Fruit fly (Drosophila melanogaster) whole organism, embryonic: ENCODE data around the gene SCCRO.
A peak's percentile ranks its signal among the peaks of the same experiment; 100 is the strongest.

Experiments
- CG10654 ChIP-seq: fragments of 200-800 bp; sonication (Bioruptor generic); optimal IDR thresholded peaks from 2 replicates; lab custom pipeline; 2016; ENCODE audit warnings: missing biosample characterization, missing genetic modification characterization
- CG11723 ChIP-seq: fragments of 200-800 bp; sonication (Bioruptor generic); optimal IDR thresholded peaks from 2 replicates; lab custom pipeline; 2017; ENCODE audit warnings: missing biosample characterization, mild to moderate bottlenecking, missing genetic modification characterization
- CG12071 ChIP-seq: fragments of 200-800 bp; sonication (Bioruptor generic); optimal IDR thresholded peaks from 3 replicates; lab custom pipeline; 2018; ENCODE audit warnings: missing biosample characterization, mild to moderate bottlenecking, missing genetic modification characterization
- CG12219 ChIP-seq: fragments of 200-800 bp; sonication (Bioruptor generic); optimal IDR thresholded peaks from 3 replicates; lab custom pipeline; 2018; ENCODE audit warnings: missing biosample characterization, mild to moderate bottlenecking, missing genetic modification characterization
- CG13123 ChIP-seq: fragments of 200-800 bp; sonication (Bioruptor generic); optimal IDR thresholded peaks from 2 replicates; lab custom pipeline; 2016; ENCODE audit warnings: missing biosample characterization, missing genetic modification characterization
- CG13296 ChIP-seq: fragments of 200-800 bp; sonication (Bioruptor generic); optimal IDR thresholded peaks from 3 replicates; lab custom pipeline; 2018; ENCODE audit warnings: missing biosample characterization, mild to moderate bottlenecking, missing genetic modification characterization
- CG13894 ChIP-seq: fragments of 200-800 bp; sonication (Bioruptor generic); optimal IDR thresholded peaks from 3 replicates; lab custom pipeline; 2018; ENCODE audit warnings: missing biosample characterization, mild to moderate bottlenecking, missing genetic modification characterization, moderate library complexity
- CG14050 ChIP-seq: fragments of 200-800 bp; sonication (Bioruptor generic); IDR thresholded peaks from 3 replicates; pipeline ENCODE4 v1.3.6; 2022; ENCODE audit warnings: missing biosample characterization, missing genetic modification characterization
- CG17568 ChIP-seq: fragments of 200-800 bp; sonication (Bioruptor generic); optimal IDR thresholded peaks from 2 replicates; lab custom pipeline; 2018; ENCODE audit warnings: missing biosample characterization, mild to moderate bottlenecking, missing genetic modification characterization, moderate library complexity
- CG34376 ChIP-seq: fragments of 200-800 bp; sonication (Bioruptor generic); optimal IDR thresholded peaks from 2 replicates; lab custom pipeline; 2018; ENCODE audit warnings: missing biosample characterization, mild to moderate bottlenecking, missing genetic modification characterization
- CG7357 ChIP-seq: fragments of 200-800 bp; sonication (Bioruptor generic); IDR thresholded peaks from 3 replicates; pipeline ENCODE4 v1.3.6; 2022; ENCODE audit warnings: missing biosample characterization, missing genetic modification characterization
- CG8290 ChIP-seq, 3 experiments: fragments of 200-800 bp; sonication (Bioruptor generic); optimal IDR thresholded peaks; 2 replicates each; lab custom pipeline; 2016 to 2019; ENCODE audit warnings: missing biosample characterization in 3 of 3, missing genetic modification characterization in 3 of 3, mild to moderate bottlenecking in 2 of 3, moderate library complexity in 1 of 3
- CG8944 ChIP-seq: fragments of 200-800 bp; sonication (Bioruptor generic); optimal IDR thresholded peaks from 3 replicates; lab custom pipeline; 2016; ENCODE audit warnings: missing biosample characterization, missing genetic modification characterization
- CG9215 ChIP-seq: fragments of 200-800 bp; sonication (Bioruptor generic); IDR thresholded peaks from 2 replicates; pipeline ENCODE4 v1.3.6; 2022; ENCODE audit warnings: missing biosample characterization, missing genetic modification characterization
- CHES-1-like ChIP-seq: fragments of 200-800 bp; sonication (Bioruptor generic); optimal IDR thresholded peaks from 2 replicates; lab custom pipeline; 2016; ENCODE audit warnings: missing biosample characterization, missing genetic modification characterization
- Chrac-16 ChIP-seq: fragments of 200-800 bp; sonication (Bioruptor generic); optimal IDR thresholded peaks from 3 replicates; lab custom pipeline; 2016; ENCODE audit warnings: missing biosample characterization, missing genetic modification characterization
- H2.0 ChIP-seq: fragments of 200-800 bp; sonication (Bioruptor generic); IDR thresholded peaks from 2 replicates; pipeline ENCODE4 v1.3.6; 2022; ENCODE audit warnings: missing biosample characterization, missing genetic modification characterization
- Hey ChIP-seq: fragments of 200-800 bp; sonication (Bioruptor generic); optimal IDR thresholded peaks from 3 replicates; lab custom pipeline; 2018; ENCODE audit warnings: missing biosample characterization, mild to moderate bottlenecking, missing genetic modification characterization
- Hr78 ChIP-seq, 2 experiments: fragments of 200-800 bp in 1 of 2; fragments of >200 bp in 1 of 2; sonication (Bioruptor generic) in 1 of 2; optimal IDR thresholded peaks; 2 replicates each; lab custom pipeline; 2017 to 2019; ENCODE audit warnings: missing biosample characterization in 2 of 2, missing genetic modification characterization in 2 of 2, mild to moderate bottlenecking in 1 of 2, moderate library complexity in 1 of 2
- Jarid2 ChIP-seq: fragments of 200-800 bp; sonication (Bioruptor generic); optimal IDR thresholded peaks from 3 replicates; lab custom pipeline; 2017; ENCODE audit warnings: mild to moderate bottlenecking, missing biosample characterization, missing genetic modification reagents, missing genetic modification characterization
- MTF-1 ChIP-seq: fragments of 200-800 bp; sonication (Bioruptor generic); optimal IDR thresholded peaks from 2 replicates; lab custom pipeline; 2018; ENCODE audit warnings: missing biosample characterization, mild to moderate bottlenecking, missing genetic modification characterization, borderline replicate concordance
- Myb ChIP-seq: fragments of 200-800 bp; sonication (Bioruptor generic); optimal IDR thresholded peaks from 2 replicates; lab custom pipeline; 2016; ENCODE audit warnings: missing biosample characterization, missing genetic modification characterization
- NFAT ChIP-seq: fragments of 200-800 bp; sonication (Bioruptor generic); IDR thresholded peaks from 2 replicates; pipeline ENCODE4 v1.3.6; 2022; ENCODE audit warnings: missing biosample characterization, missing genetic modification characterization
- Oli ChIP-seq: fragments of 200-800 bp; sonication (Bioruptor generic); optimal IDR thresholded peaks from 2 replicates; lab custom pipeline; 2018; ENCODE audit warnings: missing biosample characterization, mild to moderate bottlenecking, missing genetic modification characterization, moderate library complexity
- Opbp ChIP-seq: fragments of 200-800 bp; sonication (Bioruptor generic); IDR thresholded peaks from 3 replicates; pipeline ENCODE4 v1.3.6; 2022; ENCODE audit warnings: missing biosample characterization, missing genetic modification characterization; ENCODE audit not compliant: partially characterized antibody
- Pdp1 ChIP-seq, 2 experiments: fragments of 200-800 bp; sonication (Bioruptor generic); optimal IDR thresholded peaks; 3 replicates each; lab custom pipeline; 2016; ENCODE audit warnings: missing biosample characterization in 2 of 2, missing genetic modification characterization in 2 of 2, mild to moderate bottlenecking in 1 of 2, moderate library complexity in 1 of 2
- Scr ChIP-seq: fragments of 200-800 bp; sonication (Bioruptor generic); IDR thresholded peaks from 2 replicates; pipeline ENCODE4 v1.3.6; 2022; ENCODE audit warnings: missing biosample characterization, missing genetic modification characterization; ENCODE audit not compliant: partially characterized antibody
- Taf1 ChIP-seq: fragments of 200-800 bp; sonication (Bioruptor generic); IDR thresholded peaks from 2 replicates; pipeline ENCODE4 v1.3.6; 2022; ENCODE audit warnings: missing biosample characterization, missing genetic modification characterization
- Xrp1 ChIP-seq: fragments of 200-800 bp; sonication (Bioruptor generic); IDR thresholded peaks from 2 replicates; pipeline ENCODE4 v1.3.6; 2022; ENCODE audit warnings: missing biosample characterization, missing genetic modification characterization
- al ChIP-seq: fragments of 200-800 bp; sonication (Bioruptor generic); IDR thresholded peaks from 2 replicates; pipeline ENCODE4 v1.3.6; 2022; ENCODE audit warnings: missing biosample characterization, missing genetic modification characterization
- br ChIP-seq: fragments of >200 bp; optimal IDR thresholded peaks from 2 replicates; lab custom pipeline; 2017
- chm ChIP-seq: fragments of 200-800 bp; sonication (Bioruptor generic); IDR thresholded peaks from 2 replicates; pipeline ENCODE4 v1.3.6; 2022; ENCODE audit warnings: missing biosample characterization, missing genetic modification characterization
- ci ChIP-seq: fragments of 200-800 bp; sonication (Bioruptor generic); IDR thresholded peaks from 3 replicates; pipeline ENCODE4 v1.3.6; 2022; ENCODE audit warnings: missing biosample characterization, missing genetic modification characterization
- croc ChIP-seq: fragments of 200-800 bp; sonication (Bioruptor generic); conservative IDR thresholded peaks from 3 replicates; pipeline ENCODE4 v1.3.6; 2022; ENCODE audit warnings: missing biosample characterization, missing genetic modification characterization
- dm ChIP-seq: fragments of 200-800 bp; sonication (Bioruptor generic); optimal IDR thresholded peaks from 3 replicates; lab custom pipeline; 2016; ENCODE audit warnings: missing biosample characterization, missing genetic modification characterization
- ftz-f1 ChIP-seq: fragments of 200-800 bp; sonication (Bioruptor generic); optimal IDR thresholded peaks from 2 replicates; lab custom pipeline; 2016; ENCODE audit warnings: missing biosample characterization, missing genetic modification characterization
- hbn ChIP-seq: fragments of 200-800 bp; sonication (Bioruptor generic); IDR thresholded peaks from 2 replicates; pipeline ENCODE4 v1.3.6; 2022; ENCODE audit warnings: missing biosample characterization, missing genetic modification characterization; ENCODE audit not compliant: partially characterized antibody
- her ChIP-seq: fragments of 200-800 bp; sonication (Bioruptor generic); optimal IDR thresholded peaks from 2 replicates; lab custom pipeline; 2016; ENCODE audit warnings: missing biosample characterization, missing genetic modification characterization
- hkb ChIP-seq, 2 experiments: fragments of 200-800 bp in 1 of 2; fragments of >200 bp in 1 of 2; sonication (Bioruptor generic) in 1 of 2; IDR thresholded peaks in 1 of 2; optimal IDR thresholded peaks in 1 of 2; 2 replicates each; pipeline versions ENCODE4 v1.3.6 to Lab custom; 2017 to 2022; ENCODE audit warnings: missing biosample characterization in 1 of 2, missing genetic modification characterization in 1 of 2
- pnt ChIP-seq: fragments of 200-800 bp; sonication (Bioruptor generic); optimal IDR thresholded peaks from 3 replicates; lab custom pipeline; 2016; ENCODE audit warnings: missing biosample characterization, missing genetic modification characterization
- rib ChIP-seq: fragments of 200-800 bp; sonication (Bioruptor generic); IDR thresholded peaks from 2 replicates; pipeline ENCODE4 v1.3.6; 2022; ENCODE audit warnings: missing biosample characterization, missing genetic modification characterization
- sim ChIP-seq: fragments of 200-800 bp; sonication (Bioruptor generic); IDR thresholded peaks from 2 replicates; pipeline ENCODE4 v1.3.6; 2022; ENCODE audit warnings: missing biosample characterization, missing genetic modification characterization
- sima ChIP-seq: fragments of 200-800 bp; sonication (Bioruptor generic); optimal IDR thresholded peaks from 2 replicates; lab custom pipeline; 2016; ENCODE audit warnings: missing biosample characterization, missing genetic modification characterization
- so ChIP-seq: fragments of 200-800 bp; sonication (Bioruptor generic); IDR thresholded peaks from 3 replicates; pipeline ENCODE4 v1.3.6; 2022; ENCODE audit warnings: missing biosample characterization, missing genetic modification characterization
- sob ChIP-seq: fragments of 200-800 bp; sonication (Bioruptor generic); IDR thresholded peaks from 2 replicates; pipeline ENCODE4 v1.3.6; 2022; ENCODE audit warnings: missing biosample characterization, missing genetic modification characterization
- sqz ChIP-seq: fragments of 200-800 bp; sonication (Bioruptor generic); optimal IDR thresholded peaks from 3 replicates; lab custom pipeline; 2018; ENCODE audit warnings: missing biosample characterization, mild to moderate bottlenecking, missing genetic modification characterization
- sr ChIP-seq: fragments of 200-800 bp; sonication (Bioruptor generic); IDR thresholded peaks from 3 replicates; pipeline ENCODE4 v1.3.6; 2022; ENCODE audit warnings: missing biosample characterization, missing genetic modification characterization
- tll ChIP-seq, 2 experiments: fragments of 200-800 bp in 1 of 2; fragments of >200 bp in 1 of 2; sonication (Bioruptor generic) in 1 of 2; optimal IDR thresholded peaks; 2 replicates each; lab custom pipeline; 2017 to 2019; ENCODE audit warnings: missing biosample characterization in 2 of 2, missing genetic modification characterization in 2 of 2, mild to moderate bottlenecking in 1 of 2, moderate library complexity in 1 of 2
- wdn ChIP-seq: fragments of 200-800 bp; sonication (Bioruptor generic); IDR thresholded peaks from 2 replicates; pipeline ENCODE4 v1.3.6; 2022; ENCODE audit warnings: missing biosample characterization, missing genetic modification characterization
- wek ChIP-seq: fragments of 200-800 bp; sonication (Bioruptor generic); optimal IDR thresholded peaks from 3 replicates; lab custom pipeline; 2018; ENCODE audit warnings: missing biosample characterization, mild to moderate bottlenecking, missing genetic modification characterization, moderate library complexity

The SCCRO gene

DNA sequence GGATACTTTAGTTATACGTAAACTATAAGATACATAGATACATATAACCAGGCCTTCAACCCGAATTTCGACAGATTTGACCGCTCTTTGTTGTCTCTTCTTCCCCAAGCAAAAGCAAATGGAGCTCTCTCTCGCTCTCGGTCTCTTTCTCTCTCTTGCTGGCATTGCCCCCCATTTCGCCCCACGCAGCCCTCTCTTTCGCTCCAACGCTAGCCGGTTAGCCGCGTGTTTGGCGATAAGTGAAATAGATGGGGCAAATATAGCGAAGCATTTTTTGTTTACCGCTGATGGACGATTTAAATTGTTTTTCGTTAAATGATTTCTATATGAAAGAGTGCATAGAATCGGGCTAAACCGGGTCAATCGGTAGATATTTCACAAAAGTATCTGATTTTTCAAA is 48.8 kb upstream of the SCCRO start (continued):
- TF ChIP-seq ftz-f1 (GFP tag; lab: Kevin White, UChicago) (peak; percentile 86), CG34376 (peak; percentile 48), CHES-1-like (peak; percentile 60), CG10654 (no peak), CG17568 (no peak), dm (GFP tag; lab: Kevin White, UChicago) (peak; percentile 17), H2.0 (GFP tag; lab: Robert Waterston, UW) (no peak), Xrp1 (GFP tag; lab: Robert Waterston, UW) (0 out of 2 replicates have a peak, but pooled peaks have one; percentile 10), Hr78 (GFP tag; optimal IDR thresholded peaks at IDR 0.05; lab: Kevin White, UChicago) (peak in 1 of 2 experiments; percentile 1), Opbp (GFP tag; lab: Robert Waterston, UW) (no peak), Oli (no peak), wdn (GFP tag; lab: Robert Waterston, UW) (no peak), CG11723 (GFP tag; lab: Kevin White, UChicago) (no peak), Chrac-16 (no peak), chm (GFP tag; lab: Robert Waterston, UW) (peak; percentile 22; the same call in 1 of the 2 replicates), Hey (peak; percentile 78), Jarid2 (GFP tag; lab: Kevin White, UChicago) (no peak), tll (GFP tag; optimal IDR thresholded peaks at IDR 0.05; lab: Kevin White, UChicago) (no peak), so (GFP tag; lab: Robert Waterston, UW) (peak; percentile 30; the same call in 1 of the 3 replicates), sob (GFP tag; lab: Robert Waterston, UW) (no peak), ci (GFP tag; lab: Robert Waterston, UW) (peak; percentile 27; the same call in 1 of the 3 replicates), hbn (GFP tag; lab: Robert Waterston, UW) (peak; percentile 25; the same call in 1 of the 2 replicates), br (lab: Kevin White, UChicago) (no peak), sima (GFP tag; lab: Kevin White, UChicago) (no peak), sr (GFP tag; lab: Robert Waterston, UW) (no peak), CG13894 (tag; lab: Kevin White, UChicago) (peak; percentile 92), hkb (optimal IDR thresholded peaks at IDR 0.05; lab: Kevin White, UChicago) (no peak), hkb (GFP tag; IDR thresholded peaks at IDR 0.05; lab: Robert Waterston, UW) (0 out of 2 replicates have a peak, but pooled peaks have one; percentile 10), CG9215 (GFP tag; lab: Robert Waterston, UW) (no peak), CG8944 (no peak), croc (GFP tag; lab: Robert Waterston, UW) (no peak), wek (GFP tag; lab: Kevin White, UChicago) (peak; percentile 50), rib (GFP tag; lab: Robert Waterston, UW) (peak; percentile 87), CG14050 (GFP tag; lab: Robert Waterston, UW) (no peak), pnt (no peak), sqz (GFP tag; lab: Kevin White, UChicago) (peak; percentile 49), CG13296 (GFP tag; lab: Kevin White, UChicago) (no peak), CG7357 (GFP tag; lab: Robert Waterston, UW) (no peak), Myb (no peak), Scr (no peak), her (peak; percentile 35), MTF-1 (GFP tag; lab: Kevin White, UChicago) (peak; percentile 13), NFAT (GFP tag; lab: Robert Waterston, UW) (no peak), CG13123 (no peak), Taf1 (no peak), CG12219 (GFP tag; lab: Kevin White, UChicago) (no peak), CG8290 (GFP tag; optimal IDR thresholded peaks at IDR 0.05; lab: Kevin White, UChicago) (peak; percentile 6), CG8290 (tag; optimal IDR thresholded peaks at IDR 0.05; lab: Kevin White, UChicago) (peak in 1 of 2 experiments; percentile 19), Pdp1 (GFP tag; optimal IDR thresholded peaks at IDR 0.05; lab: Kevin White, UChicago) (no peak), al (GFP tag; lab: Robert Waterston, UW) (no peak), sim (GFP tag; lab: Robert Waterston, UW) (no peak), CG12071 (GFP tag; lab: Kevin White, UChicago) (peak; percentile 23)
